Fruit fly (Drosophila melanogaster): ENCODE data around the gene hid.

hid gene

DNA sequence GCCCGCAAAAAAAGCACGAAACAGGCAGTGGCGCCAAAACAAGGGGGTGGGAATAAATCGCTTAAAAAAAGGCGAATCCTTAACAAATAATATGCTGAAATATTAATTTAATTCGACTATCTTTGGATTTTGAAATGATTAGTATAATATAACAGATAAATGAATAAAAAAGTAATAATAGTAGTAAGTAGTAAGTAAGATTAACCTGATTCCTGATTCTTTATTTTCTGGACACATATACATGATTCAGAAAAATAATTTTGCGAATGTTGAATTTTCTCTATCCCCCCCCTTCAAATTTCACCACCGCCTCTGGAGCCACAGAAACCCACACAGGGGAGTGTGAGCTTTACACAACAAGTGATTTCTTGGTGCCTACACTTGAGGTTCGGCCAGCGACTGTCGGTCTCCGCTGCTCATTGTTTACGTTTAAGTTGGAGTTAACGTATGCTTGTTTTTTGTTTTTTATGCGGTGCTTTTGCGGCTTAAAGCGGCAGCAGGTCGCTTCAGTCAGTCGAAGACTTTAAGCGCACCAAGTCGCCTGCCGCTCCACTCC, 36.9 kb downstream of the hid start, which contains the start of gene CG7330 (continued):
- peak; percentile 85 for TF ChIP-seq CG4820 (GFP tag; optimal IDR thresholded peaks at IDR 0.05)
- peak; percentile 18 for TF ChIP-seq CG8290 (GFP tag; optimal IDR thresholded peaks at IDR 0.05)
- peak in 1 of 2 experiments; percentile 53 for TF ChIP-seq CG8290 (tag; optimal IDR thresholded peaks at IDR 0.05)
- peak; percentile 82 for TF ChIP-seq CG9215 (GFP tag; IDR thresholded peaks at IDR 0.05)
- TF ChIP-seq CG2199 (GFP tag; IDR thresholded peaks at IDR 0.05): 0 out of 3 replicates have a peak, but pooled peaks have one; percentile 51
- peak; percentile 86 for TF ChIP-seq CG12219 (GFP tag; optimal IDR thresholded peaks at IDR 0.05)
- peak; percentile 83 for TF ChIP-seq al (GFP tag; IDR thresholded peaks at IDR 0.05)
- TF ChIP-seq zfh1 (GFP tag; IDR thresholded peaks at IDR 0.05): peak; percentile 57; the same call in 2 of the 3 replicates
- TF ChIP-seq en (GFP tag; optimal IDR thresholded peaks at IDR 0.05): no peak
- TF ChIP-seq CG16813 (GFP tag; IDR thresholded peaks at IDR 0.05; ENCODE audit: partially characterized antibody): no peak
- peak; percentile 74 for TF ChIP-seq wdn (GFP tag; IDR thresholded peaks at IDR 0.05)
- peak; percentile 95 for TF ChIP-seq CG10209 (GFP tag; optimal IDR thresholded peaks at IDR 0.05)
- no peak for TF ChIP-seq Kr (GFP tag; optimal IDR thresholded peaks at IDR 0.05)
- TF ChIP-seq CG13894 (tag; optimal IDR thresholded peaks at IDR 0.05): peak; percentile 29
- TF ChIP-seq Poxn (GFP tag; IDR thresholded peaks at IDR 0.05): 0 out of 2 replicates have a peak, but pooled peaks have one; percentile 24
- TF ChIP-seq NC2α (GFP tag; optimal IDR thresholded peaks at IDR 0.05): no peak
- no peak for TF ChIP-seq hkb (optimal IDR thresholded peaks at IDR 0.05)
- no peak; the same call in none of the 2 replicates for TF ChIP-seq hkb (GFP tag; IDR thresholded peaks at IDR 0.05)
- TF ChIP-seq Side (GFP tag; optimal IDR thresholded peaks at IDR 0.05): peak; percentile 25
- peak; percentile 68 for TF ChIP-seq psq (GFP tag; optimal IDR thresholded peaks at IDR 0.05)
- TF ChIP-seq Bdp1 (GFP tag; optimal IDR thresholded peaks at IDR 0.05): peak; percentile 25
- no peak for TF ChIP-seq CG33557 (GFP tag; optimal IDR thresholded peaks at IDR 0.05)
- no peak for TF ChIP-seq NC2β (GFP tag; optimal IDR thresholded peaks at IDR 0.05)
- TF ChIP-seq Dbx (GFP tag; IDR thresholded peaks at IDR 0.05): peak; percentile 85
- peak; percentile 92 for TF ChIP-seq tio (GFP tag; optimal IDR thresholded peaks at IDR 0.05)
- TF ChIP-seq Vsx1 (GFP tag; optimal IDR thresholded peaks at IDR 0.05): peak; percentile 72
- peak; percentile 96 for TF ChIP-seq CG13424 (tag; optimal IDR thresholded peaks at IDR 0.05)
- no peak for TF ChIP-seq HmgD (GFP tag; optimal IDR thresholded peaks at IDR 0.05)
- TF ChIP-seq vfl (GFP tag; optimal IDR thresholded peaks at IDR 0.05): no peak
- no peak for TF ChIP-seq wek (GFP tag; optimal IDR thresholded peaks at IDR 0.05)
- peak; percentile 72 for TF ChIP-seq ap (GFP tag; IDR thresholded peaks at IDR 0.05)
- TF ChIP-seq Rfx (GFP tag; IDR thresholded peaks at IDR 0.05): peak; percentile 78
- TF ChIP-seq CG11696 (GFP tag; IDR thresholded peaks at IDR 0.05): peak; percentile 51
- no peak for TF ChIP-seq Tbp (GFP tag; optimal IDR thresholded peaks at IDR 0.05)
- peak; percentile 31; the same call in 1 of the 2 replicates for TF ChIP-seq CG4360 (GFP tag; IDR thresholded peaks at IDR 0.05)
- TF ChIP-seq Eip74EF (GFP tag; optimal IDR thresholded peaks at IDR 0.05): peak in 1 of 2 experiments; percentile 95
- no peak; the same call in 1 of the 2 replicates for TF ChIP-seq dati (GFP tag; IDR thresholded peaks at IDR 0.05)
- peak; percentile 85 for TF ChIP-seq Usf (GFP tag; optimal IDR thresholded peaks at IDR 0.05)
- TF ChIP-seq CG5953 (GFP tag; IDR thresholded peaks at IDR 0.05): peak; percentile 75
- TF ChIP-seq Xbp1 (GFP tag; optimal IDR thresholded peaks at IDR 0.05): peak; percentile 91
- peak; percentile 92 for TF ChIP-seq sisA (GFP tag; IDR thresholded peaks at IDR 0.05)
- peak; percentile 87 for TF ChIP-seq oc (tag; optimal IDR thresholded peaks at IDR 0.05)
- peak; percentile 96 for TF ChIP-seq CG7839 (tag; optimal IDR thresholded peaks at IDR 0.05)
- TF ChIP-seq crol (GFP tag; IDR thresholded peaks at IDR 0.05): no peak
- TF ChIP-seq eyg (GFP tag; optimal IDR thresholded peaks at IDR 0.05): no peak
- TF ChIP-seq lola (GFP tag; optimal IDR thresholded peaks at IDR 0.05): peak in 1 of 3 experiments; percentile 43
- TF ChIP-seq Pdp1 (GFP tag; optimal IDR thresholded peaks at IDR 0.05): peak; percentile 48
- TF ChIP-seq ttk (GFP tag; IDR thresholded peaks at IDR 0.05): peak; percentile 91
- TF ChIP-seq CG17385 (GFP tag; optimal IDR thresholded peaks at IDR 0.05): peak; percentile 90
- TF ChIP-seq TFAM (GFP tag; optimal IDR thresholded peaks at IDR 0.05): peak; percentile 44
- peak; percentile 77 for TF ChIP-seq onecut (GFP tag; IDR thresholded peaks at IDR 0.05)

Data from whole organism, embryonic.